Fruit fly (Drosophila melanogaster) whole organism, wandering third instar larva: ENCODE results near the gene Msh6.

Experiments
- Abd-B ChIP-seq: fragments of >200 bp; optimal IDR thresholded peaks from 2 replicates; lab custom pipeline; 2017; ENCODE audit warnings: missing biosample characterization, missing genetic modification characterization
- Hnf4 ChIP-seq: fragments of 200-800 bp; sonication (Bioruptor generic); optimal IDR thresholded peaks from 2 replicates; lab custom pipeline; 2016; ENCODE audit warnings: missing biosample characterization, mild to moderate bottlenecking, missing genetic modification characterization
- Rel ChIP-seq, 2 experiments: fragments of 200-800 bp; sonication (Bioruptor generic) in 1 of 2; optimal IDR thresholded peaks; 2 replicates in 1 of 2; 3 replicates in 1 of 2; lab custom pipeline; 2016 to 2019; ENCODE audit warnings: mild to moderate bottlenecking in 2 of 2, missing biosample characterization in 2 of 2, missing genetic modification characterization in 2 of 2, moderate library complexity in 1 of 2
- br ChIP-seq: fragments of 200-800 bp; sonication (Bioruptor generic); optimal IDR thresholded peaks from 2 replicates; lab custom pipeline; 2016; ENCODE audit warnings: missing biosample characterization, missing genetic modification characterization
- dsf ChIP-seq: sonication (Bioruptor generic); optimal IDR thresholded peaks from 2 replicates; lab custom pipeline; 2016; ENCODE audit warnings: missing biosample characterization, missing genetic modification characterization, borderline replicate concordance
- jim ChIP-seq: fragments of 175-275, 200-325 bp; sonication (Bioruptor generic); optimal IDR thresholded peaks from 2 replicates; lab custom pipeline; 2016; ENCODE audit warnings: missing biosample characterization, mild to moderate bottlenecking, missing genetic modification characterization
- psq ChIP-seq: fragments of 200-800 bp; sonication (Bioruptor generic); optimal IDR thresholded peaks from 3 replicates; lab custom pipeline; 2017; ENCODE audit warnings: missing biosample characterization, mild to moderate bottlenecking, missing genetic modification characterization, moderate library complexity

DNA sequence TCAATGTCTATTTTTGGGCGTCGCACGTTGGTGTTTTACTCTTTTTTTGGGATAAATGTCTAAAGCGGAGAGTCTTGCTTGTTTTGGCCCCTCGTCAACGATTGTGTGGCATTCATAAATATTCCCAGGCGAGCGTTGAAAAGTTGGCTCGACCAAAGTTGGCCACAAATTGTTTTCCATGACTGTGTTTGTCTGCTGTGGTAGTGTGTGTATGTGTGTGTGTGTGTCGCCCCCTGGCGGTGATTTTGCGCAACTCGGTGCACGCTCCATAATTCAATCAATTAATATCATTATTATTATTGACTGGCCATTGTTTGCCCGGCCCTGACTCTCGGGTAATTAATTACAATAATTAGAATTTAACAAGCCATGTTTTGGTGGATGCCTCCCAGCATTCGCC is 20.3 kb upstream of the Msh6 start:
- TF ChIP-seq Abd-B (GFP tag; lab: Kevin White, UChicago), result no peak
- no peak for TF ChIP-seq jim (GFP tag; lab: Kevin White, UChicago)
- no peak for TF ChIP-seq Rel (GFP tag; optimal IDR thresholded peaks at IDR 0.05; lab: Kevin White, UChicago)
- no peak for TF ChIP-seq Rel (tag; optimal IDR thresholded peaks at IDR 0.05; lab: Kevin White, UChicago)
- no peak for TF ChIP-seq psq
- TF ChIP-seq dsf, result no peak
- no peak for TF ChIP-seq Hnf4
- TF ChIP-seq br (GFP tag; lab: Kevin White, UChicago), result no peak
